Worm (Caenorhabditis elegans): Measurements from ENCODE around the gene dnj-7.

DNA sequence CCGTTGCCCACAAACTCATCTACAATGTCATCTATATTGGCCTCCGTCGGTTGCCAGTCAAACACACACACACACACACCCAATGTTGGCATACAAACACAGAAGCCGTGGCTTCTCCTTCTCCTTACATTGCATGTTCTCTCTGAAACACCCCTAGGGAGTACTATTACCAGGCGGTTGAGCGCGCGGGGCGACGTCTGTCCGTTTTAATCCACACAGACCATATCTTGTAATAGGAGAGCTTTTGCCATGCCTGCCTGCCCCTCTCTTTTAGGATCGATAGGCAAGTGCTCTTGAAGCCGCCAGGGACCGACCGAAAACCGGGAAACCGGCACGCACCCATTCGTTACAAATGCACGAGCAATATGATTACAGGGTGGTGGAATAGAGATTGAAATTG is 30.1 kb downstream of the dnj-7 start:
- TF ChIP-seq rnt-1 (tag; optimal IDR thresholded peaks at IDR 0.05) (no peak), ceh-22 (tag; optimal IDR thresholded peaks at IDR 0.05) (no peak), hlh-30 (tag; optimal IDR thresholded peaks at IDR 0.05; ENCODE audit: insufficient read depth) (no peak), pat-9 (tag; optimal IDR thresholded peaks at IDR 0.05) (no peak), pha-2 (tag; optimal IDR thresholded peaks at IDR 0.05) (no peak), che-1 (tag; optimal IDR thresholded peaks at IDR 0.05) (no peak), zip-5 (tag; optimal IDR thresholded peaks at IDR 0.05) (no peak), pqm-1 (tag; optimal IDR thresholded peaks at IDR 0.05) (no peak), ceh-48 (tag; optimal IDR thresholded peaks at IDR 0.05) (peak; percentile 42), dmd-4 (tag; optimal IDR thresholded peaks at IDR 0.05; ENCODE audit: borderline replicate concordance) (no peak)

All from whole organism, late embryonic.